Worm (Caenorhabditis elegans) whole organism, late embryonic: ENCODE results near the gene C35D6.4.

ENCODE experiments used
- ama-1 ChIP-seq: fragments of 150-350 bp; optimal IDR thresholded peaks from 2 replicates; lab custom pipeline; 2014
- ceh-45 ChIP-seq: fragments of 200-800 bp; sonication (Bioruptor generic); IDR thresholded peaks from 2 replicates; pipeline ENCODE4 v1.3.6; 2022; ENCODE audit warnings: missing genetic modification reagents, missing genetic modification characterization, missing compliant biosample characterization
- elt-2 ChIP-seq: sonication (generic microtip); optimal IDR thresholded peaks from 2 replicates; lab custom pipeline; 2016; ENCODE audit warnings: missing genetic modification reagents, missing genetic modification characterization, missing compliant biosample characterization
- nhr-11 ChIP-seq: fragments of 150-350 bp; optimal IDR thresholded peaks from 2 replicates; lab custom pipeline; 2014; ENCODE audit warnings: missing biosample characterization, missing genetic modification characterization
- tbx-2 ChIP-seq: sonication (generic microtip); optimal IDR thresholded peaks from 2 replicates; lab custom pipeline; 2016; ENCODE audit warnings: missing genetic modification characterization, missing compliant biosample characterization

ce11 chrIV:16335037-16335436, 15.8 kb upstream of the C35D6.4 start, which contains the start of gene srz-38:
- TF ChIP-seq nhr-11 (no peak), ceh-45 (GFP tag; lab: Robert Waterston, UW) (no peak), tbx-2 (no peak), elt-2 (tag; lab: Kevin White, UChicago) (no peak), ama-1 (lab: Kevin White, UChicago) (no peak)
